Fruit fly (Drosophila melanogaster): Measurements from ENCODE around the gene lmgB.

Gene lmgB

DNA sequence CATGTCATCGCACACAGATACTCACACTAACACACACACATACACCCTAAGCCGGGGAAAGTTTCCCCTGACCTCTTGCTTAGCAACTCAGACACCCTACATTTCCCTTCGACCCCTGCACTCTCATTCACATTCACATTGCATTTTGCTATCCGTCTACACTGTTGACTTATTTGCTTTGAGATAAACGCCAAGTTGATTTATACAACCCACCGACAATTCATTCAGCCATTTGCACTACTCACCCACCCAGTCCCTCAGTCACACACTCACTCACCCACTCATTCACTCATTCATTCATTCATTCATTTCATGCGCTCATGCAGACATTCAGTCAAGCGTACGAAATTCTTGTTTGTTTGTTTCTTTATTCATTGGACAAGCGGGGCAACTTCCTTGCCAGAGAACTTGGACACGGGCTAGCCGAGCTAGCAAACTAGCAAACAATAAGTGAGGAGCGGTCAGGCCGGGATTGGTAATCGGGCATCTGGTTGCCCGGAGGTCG lies 48.1 kb upstream of the lmgB start (continued):
- TF ChIP-seq Opbp (GFP tag; IDR thresholded peaks at IDR 0.05; ENCODE audit: partially characterized antibody) (0 out of 3 replicates have a peak, but pooled peaks have one; percentile 8), CG11504 (tag; optimal IDR thresholded peaks at IDR 0.05) (no peak), sens (GFP tag) (peak; percentile 2), H15 (GFP tag; IDR thresholded peaks at IDR 0.05) (no peak), CG9727 (GFP tag; optimal IDR thresholded peaks at IDR 0.05) (peak; percentile 1), CG6813 (GFP tag; optimal IDR thresholded peaks at IDR 0.05) (peak; percentile 44), CG34224 (GFP tag; IDR thresholded peaks at IDR 0.05; ENCODE audit: partially characterized antibody) (no peak), CG4707 (GFP tag; optimal IDR thresholded peaks at IDR 0.05) (no peak)

DNA sequence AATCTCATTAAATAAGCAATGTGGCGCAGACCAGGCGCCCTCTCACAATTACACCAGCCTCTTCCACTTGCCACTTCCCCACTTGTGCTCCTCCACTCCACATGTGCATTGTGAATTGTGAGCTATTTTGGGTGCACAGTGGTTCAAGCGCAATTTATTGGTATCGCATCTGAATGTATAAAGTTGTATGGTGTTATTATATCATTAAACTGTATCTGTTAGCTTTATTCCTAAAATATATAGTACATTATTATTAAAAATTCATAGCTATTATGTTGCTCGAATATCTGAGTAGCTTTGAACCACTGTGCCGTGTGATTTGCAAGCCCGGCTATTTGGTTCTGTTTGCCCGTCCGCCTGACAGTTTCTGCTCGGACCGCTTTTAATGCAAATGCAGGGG lies 46.5 kb upstream of the lmgB start:
- TF ChIP-seq CG17912 (GFP tag; optimal IDR thresholded peaks at IDR 0.05) (peak; percentile 5), hbn (GFP tag; IDR thresholded peaks at IDR 0.05; ENCODE audit: partially characterized antibody) (no peak), gcm2 (GFP tag; optimal IDR thresholded peaks at IDR 0.05) (no peak), CG9609 (GFP tag; optimal IDR thresholded peaks at IDR 0.05) (no peak), CG11456 (GFP tag; IDR thresholded peaks at IDR 0.05) (peak; percentile 76; the same call in 1 of the 3 replicates), Dp (GFP tag; optimal IDR thresholded peaks at IDR 0.05) (no peak), wek (GFP tag; optimal IDR thresholded peaks at IDR 0.05) (peak; percentile 64), Fer1 (GFP tag; optimal IDR thresholded peaks at IDR 0.05) (peak; percentile 59), Sry-β (GFP tag; optimal IDR thresholded peaks at IDR 0.05) (peak; percentile 27), Ssrp (tag; optimal IDR thresholded peaks at IDR 0.05) (peak; percentile 90), pzg (GFP tag; optimal IDR thresholded peaks at IDR 0.05) (no peak), pros (GFP tag; optimal IDR thresholded peaks at IDR 0.05) (no peak), nerfin-1 (tag; optimal IDR thresholded peaks at IDR 0.05) (peak; percentile 79), her (GFP tag; optimal IDR thresholded peaks at IDR 0.05) (no peak), CG12236 (GFP tag; optimal IDR thresholded peaks at IDR 0.05) (no peak), ttk (GFP tag; IDR thresholded peaks at IDR 0.05) (peak; percentile 87), CG10321 (GFP tag; IDR thresholded peaks at IDR 0.05) (peak; percentile 36; the same call in 1 of the 2 replicates), CG11398 (GFP tag; optimal IDR thresholded peaks at IDR 0.05) (no peak), Elba2 (GFP tag; optimal IDR thresholded peaks at IDR 0.05) (peak; percentile 50), Nf-YC (tag; optimal IDR thresholded peaks at IDR 0.05) (no peak), Trl (optimal IDR thresholded peaks at IDR 0.05) (no peak), Trl (GFP tag; optimal IDR thresholded peaks at IDR 0.05) (no peak), Oli (tag; optimal IDR thresholded peaks at IDR 0.05) (peak; percentile 91), onecut (GFP tag; IDR thresholded peaks at IDR 0.05) (peak; percentile 82), gsb (GFP tag; IDR thresholded peaks at IDR 0.05) (no peak), CG5953 (GFP tag; IDR thresholded peaks at IDR 0.05) (peak; percentile 76), CG4617 (GFP tag; optimal IDR thresholded peaks at IDR 0.05; ENCODE audit: borderline replicate concordance) (peak; percentile 34), CG9437 (GFP tag; optimal IDR thresholded peaks at IDR 0.05) (peak; percentile 76), Dek (tag; optimal IDR thresholded peaks at IDR 0.05) (peak; percentile 39), Atf-2 (GFP tag; optimal IDR thresholded peaks at IDR 0.05) (peak; percentile 31), Vsx1 (GFP tag; optimal IDR thresholded peaks at IDR 0.05) (peak; percentile 67), Bgb (GFP tag; IDR thresholded peaks at IDR 0.05; ENCODE audit: partially characterized antibody) (no peak), fru (optimal IDR thresholded peaks at IDR 0.05) (no peak), H2.0 (GFP tag; IDR thresholded peaks at IDR 0.05) (peak; percentile 88), CG17568 (GFP tag; optimal IDR thresholded peaks at IDR 0.05) (peak; percentile 80), bigmax (GFP tag; optimal IDR thresholded peaks at IDR 0.05) (no peak), CG13287 (GFP tag; IDR thresholded peaks at IDR 0.05; ENCODE audit: partially characterized antibody) (no peak; the same call in 1 of the 2 replicates), Myb (GFP tag; optimal IDR thresholded peaks at IDR 0.05) (no peak), ranshi (GFP tag; IDR thresholded peaks at IDR 0.05) (peak; percentile 90), Six4 (GFP tag; optimal IDR thresholded peaks at IDR 0.05) (peak; percentile 88), grau (tag; optimal IDR thresholded peaks at IDR 0.05) (peak; percentile 81), wdn (GFP tag; IDR thresholded peaks at IDR 0.05) (no peak)
